Fruit fly (Drosophila melanogaster): ENCODE data around the gene fh.

DNA sequence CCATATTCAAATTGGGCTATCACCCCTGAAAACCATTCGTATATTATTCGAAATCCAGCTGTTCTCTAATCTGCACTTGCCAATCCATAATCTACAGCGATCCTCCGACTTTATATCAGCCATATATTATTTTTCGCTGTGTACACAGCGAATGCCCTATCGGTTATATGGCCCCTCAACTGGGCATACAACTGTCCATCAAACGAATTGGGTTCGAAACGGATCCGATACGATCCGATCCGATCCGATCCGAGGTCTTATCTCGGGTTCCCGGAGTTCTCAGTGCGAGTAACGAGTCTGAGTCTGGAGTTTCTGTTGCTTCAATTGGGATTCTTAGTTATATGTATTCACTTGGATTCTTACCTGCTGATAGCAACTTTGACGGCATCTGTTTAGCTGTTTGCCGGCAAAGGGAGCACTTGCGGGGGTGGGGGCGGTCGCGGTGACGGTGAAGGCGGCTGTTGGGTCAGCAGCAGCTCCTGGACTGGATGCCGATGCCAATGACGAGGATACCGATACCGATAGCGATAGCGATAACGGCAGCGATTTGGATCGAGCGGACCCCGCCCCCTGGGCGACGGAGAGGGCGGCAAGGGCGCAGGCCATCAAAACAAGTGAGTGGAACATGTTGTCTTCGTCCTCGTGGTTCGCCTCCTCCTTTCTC is 15.2 kb downstream of the fh start:
- TF ChIP-seq pan (optimal IDR thresholded peaks at IDR 0.05) (no peak), Dll (optimal IDR thresholded peaks at IDR 0.05) (no peak), EcR (GFP tag; optimal IDR thresholded peaks at IDR 0.05) (no peak), usp (GFP tag; optimal IDR thresholded peaks at IDR 0.05) (no peak), CG8478 (optimal IDR thresholded peaks at IDR 0.05) (no peak)
